Worm (Caenorhabditis elegans): ENCODE results near the gene M01H9.4.

M01H9.4 gene

DNA sequence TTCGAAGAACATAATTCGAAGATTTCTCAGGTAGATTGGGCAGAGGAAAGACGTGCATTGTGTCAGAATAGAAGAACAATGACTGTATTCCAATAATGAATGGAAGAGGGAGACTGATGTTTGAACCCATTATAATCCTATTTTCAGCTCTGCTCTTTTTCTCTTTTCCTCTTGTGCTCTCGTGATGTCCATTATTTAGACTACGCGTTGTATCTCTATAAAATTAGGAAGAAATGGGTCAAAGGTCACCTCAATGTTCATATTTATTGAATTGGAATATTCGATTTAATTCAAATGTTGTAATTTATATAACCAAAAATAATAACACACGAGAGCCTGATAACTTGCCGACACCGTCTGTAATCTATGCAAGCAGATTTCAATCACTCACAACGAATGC is 43.5 kb downstream of the M01H9.4 start, which contains the start of gene fbxb-74:
Gene fbxb-74, minus strand, starts transcription at position 101 of the 400 bp plus-strand sequence.
- TF ChIP-seq ceh-19 (GFP tag; optimal IDR thresholded peaks at IDR 0.05) (no peak), odd-2 (tag; optimal IDR thresholded peaks at IDR 0.05) (no peak), pat-9 (tag; optimal IDR thresholded peaks at IDR 0.05) (no peak), tbx-2 (tag; optimal IDR thresholded peaks at IDR 0.05) (no peak), fkh-10 (GFP tag; optimal IDR thresholded peaks at IDR 0.05) (no peak), ceh-22 (tag; optimal IDR thresholded peaks at IDR 0.05) (no peak), che-1 (tag; optimal IDR thresholded peaks at IDR 0.05) (no peak), K02D7.2 (tag; optimal IDR thresholded peaks at IDR 0.05) (no peak), ceh-14 (tag; optimal IDR thresholded peaks at IDR 0.05) (no peak)

DNA sequence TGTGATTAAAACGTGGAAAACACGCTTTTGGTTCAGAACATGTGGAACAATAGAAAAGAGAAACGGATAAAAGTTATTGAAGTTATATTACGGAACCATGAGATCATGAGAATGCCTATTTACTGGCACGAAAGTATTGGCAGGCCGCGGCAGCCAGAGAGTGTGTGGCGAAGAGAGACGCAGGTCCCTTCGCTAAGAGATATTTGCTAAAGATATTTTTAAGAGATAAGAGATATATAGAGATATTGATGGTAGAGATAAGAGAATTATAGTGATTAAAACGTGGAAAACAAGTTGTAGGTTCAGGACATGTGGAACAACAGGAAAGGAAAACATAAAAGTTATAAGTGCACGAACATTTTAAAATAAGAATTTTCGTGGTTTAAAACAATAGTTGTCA is 44.9 kb downstream of the M01H9.4 start:
- TF ChIP-seq che-1 (tag; optimal IDR thresholded peaks at IDR 0.05): no peak
- no peak for TF ChIP-seq ceh-2 (tag; optimal IDR thresholded peaks at IDR 0.05)
- TF ChIP-seq ceh-34 (tag; optimal IDR thresholded peaks at IDR 0.05): no peak
- no peak for TF ChIP-seq sdc-2 (tag; optimal IDR thresholded peaks at IDR 0.05)
- TF ChIP-seq ceh-30 (tag; optimal IDR thresholded peaks at IDR 0.05): no peak
- TF ChIP-seq npax-4 (tag; optimal IDR thresholded peaks at IDR 0.05): no peak
- no peak for TF ChIP-seq ceh-6 (GFP tag; optimal IDR thresholded peaks at IDR 0.05)
- no peak for TF ChIP-seq hlh-13 (GFP tag; optimal IDR thresholded peaks at IDR 0.05)
- TF ChIP-seq ceh-14 (tag; optimal IDR thresholded peaks at IDR 0.05): no peak
- TF ChIP-seq sox-2 (GFP tag; IDR thresholded peaks at IDR 0.05): no peak
- no peak for TF ChIP-seq ceh-19 (GFP tag; optimal IDR thresholded peaks at IDR 0.05)
- no peak for TF ChIP-seq syd-9 (tag; optimal IDR thresholded peaks at IDR 0.05)
- TF ChIP-seq gmeb-2 (tag; optimal IDR thresholded peaks at IDR 0.05): no peak
- TF ChIP-seq nfya-1 (tag; optimal IDR thresholded peaks at IDR 0.05): no peak
- TF ChIP-seq ceh-22 (tag; optimal IDR thresholded peaks at IDR 0.05): no peak
- TF ChIP-seq T23F11.4 (GFP tag; optimal IDR thresholded peaks at IDR 0.05): no peak
- TF ChIP-seq nhr-11 (tag; optimal IDR thresholded peaks at IDR 0.05): no peak
- no peak for TF ChIP-seq zip-5 (tag; optimal IDR thresholded peaks at IDR 0.05)
- TF ChIP-seq rnt-1 (tag; optimal IDR thresholded peaks at IDR 0.05): no peak
- TF ChIP-seq ama-1 (optimal IDR thresholded peaks at IDR 0.05): no peak

DNA sequence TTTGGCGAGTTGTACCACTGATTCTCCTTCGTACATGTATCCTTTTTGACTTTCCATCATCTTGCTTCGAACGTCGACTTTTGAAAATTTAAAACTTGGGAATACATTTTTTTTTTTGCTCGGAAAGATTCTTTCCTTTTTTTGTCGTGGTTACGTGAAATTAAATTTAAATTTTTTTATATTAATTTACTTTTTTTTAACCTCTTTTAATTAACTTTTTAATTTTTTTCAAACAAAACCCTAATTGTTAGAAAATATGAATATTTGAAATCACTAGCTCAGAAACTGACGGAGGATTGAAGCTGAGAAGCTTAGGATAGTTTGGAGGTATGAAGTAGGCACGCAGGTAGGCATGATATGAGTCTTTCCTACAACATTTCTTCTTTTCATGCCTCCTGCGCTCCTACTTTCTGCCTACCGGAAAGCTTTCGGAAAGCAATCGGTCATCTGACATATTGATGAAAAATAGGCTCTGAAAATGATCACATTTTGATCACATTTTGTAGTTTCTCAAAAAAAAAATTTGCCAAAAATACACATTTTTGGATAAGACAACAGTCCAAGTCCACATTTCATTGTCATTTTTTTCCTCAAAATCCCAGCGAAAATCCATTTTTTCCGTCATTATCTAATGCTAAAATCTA is 48.1 kb downstream of the M01H9.4 start, which contains the start of the genes R08C7.8 and R08C7.4:
Gene R08C7.8, minus strand, starts transcription at position 101 of the 644 bp plus-strand sequence.
Gene R08C7.4, plus strand, starts transcription at position 594 of the 644 bp plus-strand sequence.
- no peak for TF ChIP-seq tbx-7 (tag; optimal IDR thresholded peaks at IDR 0.05)
- no peak for TF ChIP-seq C38D4.7 (GFP tag; optimal IDR thresholded peaks at IDR 0.05)
- no peak for TF ChIP-seq K02D7.2 (tag; optimal IDR thresholded peaks at IDR 0.05)
- no peak for TF ChIP-seq ceh-22 (tag; optimal IDR thresholded peaks at IDR 0.05)
- TF ChIP-seq C08G9.2 (tag; optimal IDR thresholded peaks at IDR 0.05): no peak
- TF ChIP-seq pqm-1 (tag; optimal IDR thresholded peaks at IDR 0.05): no peak
- no peak for TF ChIP-seq nhr-232 (tag; optimal IDR thresholded peaks at IDR 0.05)
- TF ChIP-seq fkh-6 (tag; optimal IDR thresholded peaks at IDR 0.05): no peak
- TF ChIP-seq dmd-4 (tag; optimal IDR thresholded peaks at IDR 0.05; ENCODE audit: borderline replicate concordance): no peak

Measured in whole organism, late embryonic.